Fruit fly (Drosophila melanogaster) whole organism, embryonic: ENCODE measurements around the gene ZIPIC.

Experiments
- Atf-2 ChIP-seq: fragments of 200-800 bp; sonication (Bioruptor generic); optimal IDR thresholded peaks from 2 replicates; lab custom pipeline; 2016; ENCODE audit warnings: missing biosample characterization, missing genetic modification characterization
- Atf6 ChIP-seq: fragments of 200-800 bp; sonication (Bioruptor generic); IDR thresholded peaks from 2 replicates; pipeline ENCODE4 v1.3.6; 2022; ENCODE audit warnings: missing biosample characterization, missing genetic modification characterization
- Bgb ChIP-seq: fragments of 200-800 bp; sonication (Bioruptor generic); IDR thresholded peaks from 2 replicates; pipeline ENCODE4 v1.3.6; 2022; ENCODE audit warnings: missing biosample characterization, missing genetic modification characterization; ENCODE audit not compliant: partially characterized antibody
- Blimp-1 ChIP-seq: fragments of 200-800 bp; sonication (Bioruptor generic); optimal IDR thresholded peaks from 3 replicates; lab custom pipeline; 2018; ENCODE audit warnings: missing biosample characterization, missing genetic modification characterization, mild to moderate bottlenecking, moderate library complexity, missing genetic modification reagents
- CG10267 ChIP-seq: fragments of 200-800 bp; sonication (Bioruptor generic); optimal IDR thresholded peaks from 2 replicates; lab custom pipeline; 2018; ENCODE audit warnings: missing biosample characterization, mild to moderate bottlenecking, missing genetic modification characterization, moderate library complexity
- CG11723 ChIP-seq: fragments of 200-800 bp; sonication (Bioruptor generic); optimal IDR thresholded peaks from 2 replicates; lab custom pipeline; 2017; ENCODE audit warnings: missing biosample characterization, mild to moderate bottlenecking, missing genetic modification characterization
- CG14860 ChIP-seq: fragments of 200-800 bp; sonication (Bioruptor generic); IDR thresholded peaks from 3 replicates; pipeline ENCODE4 v1.3.6; 2022; ENCODE audit warnings: missing biosample characterization, missing genetic modification characterization; ENCODE audit not compliant: partially characterized antibody
- CG15601 ChIP-seq: fragments of 200-800 bp; sonication (Bioruptor generic); optimal IDR thresholded peaks from 3 replicates; lab custom pipeline; 2019; ENCODE audit warnings: missing biosample characterization, mild to moderate bottlenecking, missing genetic modification characterization, moderate library complexity
- CG16863 ChIP-seq: fragments of 200-800 bp; sonication (Bioruptor generic); optimal IDR thresholded peaks from 3 replicates; lab custom pipeline; 2016; ENCODE audit warnings: missing biosample characterization, missing genetic modification characterization
- CG2875 ChIP-seq: fragments of 200-800 bp; sonication (Bioruptor generic); optimal IDR thresholded peaks from 2 replicates; lab custom pipeline; 2017; ENCODE audit warnings: missing biosample characterization, mild to moderate bottlenecking, missing genetic modification characterization, missing genetic modification reagents
- CG34224 ChIP-seq: fragments of 200-800 bp; sonication (Bioruptor generic); IDR thresholded peaks from 3 replicates; pipeline ENCODE4 v1.3.6; 2022; ENCODE audit warnings: missing biosample characterization, missing genetic modification characterization; ENCODE audit not compliant: partially characterized antibody
- CG4360 ChIP-seq: fragments of 200-800 bp; sonication (Bioruptor generic); IDR thresholded peaks from 2 replicates; pipeline ENCODE4 v1.3.6; 2022; ENCODE audit warnings: missing biosample characterization, missing genetic modification characterization
- CG4707 ChIP-seq: fragments of 200-800 bp; sonication (Bioruptor generic); optimal IDR thresholded peaks from 2 replicates; lab custom pipeline; 2018; ENCODE audit warnings: missing biosample characterization, mild to moderate bottlenecking, missing genetic modification characterization, moderate library complexity
- CG7372 ChIP-seq: fragments of 200-800 bp; sonication (Bioruptor generic); IDR thresholded peaks from 2 replicates; pipeline ENCODE4 v1.3.6; 2022; ENCODE audit warnings: missing biosample characterization, missing genetic modification characterization
- CG7786 ChIP-seq: fragments of 200-800 bp; sonication (Bioruptor generic); optimal IDR thresholded peaks from 2 replicates; lab custom pipeline; 2016; ENCODE audit warnings: missing biosample characterization, missing genetic modification characterization
- CG7839 ChIP-seq: fragments of 200-800 bp; sonication (Bioruptor generic); optimal IDR thresholded peaks from 3 replicates; lab custom pipeline; 2018; ENCODE audit warnings: missing biosample characterization, mild to moderate bottlenecking, missing genetic modification characterization, moderate library complexity
- CG7963 ChIP-seq: fragments of 200-800 bp; sonication (Bioruptor generic); IDR thresholded peaks from 3 replicates; pipeline ENCODE4 v1.3.6; 2022; ENCODE audit warnings: missing biosample characterization, missing genetic modification characterization; ENCODE audit not compliant: partially characterized antibody
- CG8290 ChIP-seq, 3 experiments: fragments of 200-800 bp; sonication (Bioruptor generic); optimal IDR thresholded peaks; 2 replicates each; lab custom pipeline; 2016 to 2019; ENCODE audit warnings: missing biosample characterization in 3 of 3, missing genetic modification characterization in 3 of 3, mild to moderate bottlenecking in 2 of 3, moderate library complexity in 1 of 3
- CG8924 ChIP-seq: fragments of 200-800 bp; optimal IDR thresholded peaks from 3 replicates; lab custom pipeline; 2019; ENCODE audit warnings: missing biosample characterization, mild to moderate bottlenecking, missing genetic modification characterization, moderate library complexity
- Dip3 ChIP-seq: fragments of 200-800 bp; sonication (Bioruptor generic); optimal IDR thresholded peaks from 3 replicates; lab custom pipeline; 2016; ENCODE audit warnings: missing biosample characterization, missing genetic modification characterization
- Hr78 ChIP-seq, 2 experiments: fragments of 200-800 bp in 1 of 2; fragments of >200 bp in 1 of 2; sonication (Bioruptor generic) in 1 of 2; optimal IDR thresholded peaks; 2 replicates each; lab custom pipeline; 2017 to 2019; ENCODE audit warnings: missing biosample characterization in 2 of 2, missing genetic modification characterization in 2 of 2, mild to moderate bottlenecking in 1 of 2, moderate library complexity in 1 of 2
- Lhr ChIP-seq: fragments of 200-800 bp; sonication (Bioruptor generic); optimal IDR thresholded peaks from 3 replicates; lab custom pipeline; 2017; ENCODE audit warnings: mild to moderate bottlenecking, missing biosample characterization, missing genetic modification reagents, missing genetic modification characterization
- MESR4 ChIP-seq: fragments of 200-800 bp; sonication (Bioruptor generic); optimal IDR thresholded peaks from 2 replicates; lab custom pipeline; 2018; ENCODE audit warnings: missing biosample characterization, mild to moderate bottlenecking, missing genetic modification characterization, moderate library complexity
- Pdp1 ChIP-seq, 2 experiments: fragments of 200-800 bp; sonication (Bioruptor generic); optimal IDR thresholded peaks; 3 replicates each; lab custom pipeline; 2016; ENCODE audit warnings: missing biosample characterization in 2 of 2, missing genetic modification characterization in 2 of 2, mild to moderate bottlenecking in 1 of 2, moderate library complexity in 1 of 2
- Sin3A ChIP-seq: fragments of >200 bp; optimal IDR thresholded peaks from 2 replicates; lab custom pipeline; 2018
- Sox102F ChIP-seq: fragments of 200-800 bp; sonication (Bioruptor generic); optimal IDR thresholded peaks from 2 replicates; lab custom pipeline; 2018; ENCODE audit warnings: missing biosample characterization, mild to moderate bottlenecking, missing genetic modification characterization, moderate library complexity
- amos ChIP-seq: fragments of 200-800 bp; sonication (Bioruptor generic); IDR thresholded peaks from 2 replicates; pipeline ENCODE4 v1.3.6; 2022; ENCODE audit warnings: missing biosample characterization, missing genetic modification characterization; ENCODE audit not compliant: partially characterized antibody
- chinmo ChIP-seq: fragments of 200-800 bp; sonication (Bioruptor generic); IDR thresholded peaks from 4 replicates; pipeline ENCODE4 v1.3.6; 2022; ENCODE audit warnings: missing biosample characterization, missing genetic modification characterization; ENCODE audit not compliant: partially characterized antibody
- croc ChIP-seq: fragments of 200-800 bp; sonication (Bioruptor generic); conservative IDR thresholded peaks from 3 replicates; pipeline ENCODE4 v1.3.6; 2022; ENCODE audit warnings: missing biosample characterization, missing genetic modification characterization
- ewg ChIP-seq: fragments of 200-800 bp; sonication (Bioruptor generic); optimal IDR thresholded peaks from 3 replicates; lab custom pipeline; 2017; ENCODE audit warnings: mild to moderate bottlenecking, missing biosample characterization, missing genetic modification reagents, missing genetic modification characterization
- fd64A ChIP-seq: fragments of 200-800 bp; sonication (Bioruptor generic); optimal IDR thresholded peaks from 3 replicates; lab custom pipeline; 2018; ENCODE audit warnings: missing biosample characterization, mild to moderate bottlenecking, missing genetic modification characterization
- fu2 ChIP-seq: fragments of 200-800 bp; sonication (Bioruptor generic); optimal IDR thresholded peaks from 2 replicates; lab custom pipeline; 2016; ENCODE audit warnings: missing biosample characterization, missing genetic modification characterization
- ham ChIP-seq: fragments of 200-800 bp; sonication (Bioruptor generic); IDR thresholded peaks from 2 replicates; pipeline ENCODE4 v1.3.6; 2022; ENCODE audit warnings: missing biosample characterization, missing genetic modification characterization
- ind ChIP-seq: fragments of 200-800 bp; sonication (Bioruptor generic); optimal IDR thresholded peaks from 3 replicates; lab custom pipeline; 2016; ENCODE audit warnings: missing biosample characterization, missing genetic modification characterization
- insv ChIP-seq, 2 experiments: fragments of 200-800 bp; sonication (Bioruptor generic); optimal IDR thresholded peaks; 3 replicates each; lab custom pipeline; 2016 to 2018; ENCODE audit warnings: missing biosample characterization in 2 of 2, missing genetic modification characterization in 2 of 2
- kay ChIP-seq: fragments of 200-800 bp; sonication (Bioruptor generic); optimal IDR thresholded peaks from 2 replicates; lab custom pipeline; 2016; ENCODE audit warnings: missing biosample characterization, missing genetic modification characterization
- mam ChIP-seq: fragments of 200-800 bp; sonication (Bioruptor generic); optimal IDR thresholded peaks from 3 replicates; lab custom pipeline; 2016; ENCODE audit warnings: missing biosample characterization, missing genetic modification characterization
- mirr ChIP-seq: fragments of 200-800 bp; sonication (Bioruptor generic); optimal IDR thresholded peaks from 3 replicates; lab custom pipeline; 2018; ENCODE audit warnings: missing biosample characterization, mild to moderate bottlenecking, missing genetic modification characterization
- pros ChIP-seq: fragments of 200-800 bp; sonication (Bioruptor generic); optimal IDR thresholded peaks from 3 replicates; lab custom pipeline; 2019; ENCODE audit warnings: missing biosample characterization, mild to moderate bottlenecking, missing genetic modification characterization, moderate library complexity
- pum ChIP-seq: fragments of 200-800 bp; sonication (Bioruptor generic); optimal IDR thresholded peaks from 2 replicates; lab custom pipeline; 2016; ENCODE audit warnings: missing biosample characterization, missing genetic modification characterization
- run ChIP-seq: fragments of 200-800 bp; sonication (Bioruptor generic); optimal IDR thresholded peaks from 3 replicates; lab custom pipeline; 2018; ENCODE audit warnings: missing biosample characterization, mild to moderate bottlenecking, missing genetic modification characterization
- sd ChIP-seq: fragments of 200-800 bp; sonication (Bioruptor generic); optimal IDR thresholded peaks from 3 replicates; lab custom pipeline; 2018; ENCODE audit warnings: missing biosample characterization, mild to moderate bottlenecking, missing genetic modification characterization, moderate library complexity
- sima ChIP-seq: fragments of 200-800 bp; sonication (Bioruptor generic); optimal IDR thresholded peaks from 2 replicates; lab custom pipeline; 2016; ENCODE audit warnings: missing biosample characterization, missing genetic modification characterization
- sob ChIP-seq: fragments of 200-800 bp; sonication (Bioruptor generic); IDR thresholded peaks from 2 replicates; pipeline ENCODE4 v1.3.6; 2022; ENCODE audit warnings: missing biosample characterization, missing genetic modification characterization
- trem ChIP-seq: fragments of 200-800 bp; optimal IDR thresholded peaks from 3 replicates; lab custom pipeline; 2019; ENCODE audit warnings: missing biosample characterization, mild to moderate bottlenecking, missing genetic modification characterization, moderate library complexity
- ttk ChIP-seq: fragments of 200-800 bp; sonication (Bioruptor generic); IDR thresholded peaks from 2 replicates; pipeline ENCODE4 v2.1.2; 2022; ENCODE audit warnings: missing biosample characterization, missing genetic modification characterization
- yki ChIP-seq: fragments of >200 bp; optimal IDR thresholded peaks from 3 replicates; lab custom pipeline; 2018

ZIPIC gene

DNA sequence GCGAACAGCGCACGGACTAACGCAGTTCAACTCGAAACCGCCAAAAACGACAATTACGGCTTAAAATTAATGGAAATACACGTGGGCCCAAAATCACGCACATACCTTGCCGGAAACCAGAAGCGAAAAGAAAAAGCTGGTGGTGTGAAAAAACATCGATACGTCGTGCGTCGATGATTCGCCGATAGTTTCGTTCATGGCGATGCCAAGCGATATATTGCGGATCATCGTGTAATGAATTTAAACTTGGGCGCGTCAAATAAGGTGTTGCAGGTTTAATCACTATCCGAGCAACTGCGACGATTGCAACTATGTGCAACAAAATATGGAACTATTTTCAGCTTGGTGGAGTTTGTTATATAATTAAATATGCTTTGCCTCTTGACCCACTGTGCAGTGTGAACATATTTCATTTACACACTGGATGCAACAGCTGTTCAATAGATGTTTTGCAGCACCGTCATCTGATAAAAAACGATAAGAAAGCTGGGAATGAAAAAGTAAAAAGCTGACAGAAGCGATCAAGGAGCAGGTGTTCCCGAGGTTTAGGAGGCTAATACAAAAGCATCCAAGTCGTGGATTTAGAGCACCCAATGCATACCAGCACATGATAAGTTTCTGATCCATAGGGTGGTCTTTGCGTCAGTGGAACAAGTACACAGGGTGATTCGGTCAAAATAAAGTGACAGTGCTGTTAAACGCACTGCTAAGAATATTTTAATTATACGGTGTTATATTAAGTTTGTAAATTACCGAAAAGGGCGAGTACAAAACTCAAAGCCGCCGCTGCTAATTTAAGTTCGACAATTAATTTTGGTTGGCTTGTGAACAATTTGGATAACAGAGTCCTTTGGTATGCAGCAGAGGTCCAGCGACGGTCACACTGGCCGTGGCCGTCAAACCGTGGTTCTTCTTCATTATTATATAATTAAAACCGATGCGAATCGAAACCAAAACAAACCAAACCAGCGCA, 9.6 kb upstream of the ZIPIC start, which contains the start of the genes RpL32 and CG7943 (continued):
- TF ChIP-seq amos (peak; percentile 100), insv (GFP tag; optimal IDR thresholded peaks at IDR 0.05; lab: Kevin White, UChicago) (peak in 1 of 2 experiments; percentile 74), ind (GFP tag; lab: Kevin White, UChicago) (peak; percentile 97), sima (GFP tag; lab: Kevin White, UChicago) (peak; percentile 97), kay (peak; percentile 75), mam (GFP tag; lab: Kevin White, UChicago) (peak; percentile 99), MESR4 (peak; percentile 93), CG10267 (tag; lab: Kevin White, UChicago) (peak; percentile 93), CG7786 (GFP tag; lab: Kevin White, UChicago) (peak; percentile 90), sob (GFP tag; lab: Robert Waterston, UW) (peak; percentile 97), Sox102F (GFP tag; lab: Kevin White, UChicago) (peak; percentile 78), CG7372 (GFP tag; lab: Robert Waterston, UW) (peak; percentile 94), CG4360 (GFP tag; lab: Robert Waterston, UW) (peak; percentile 67), CG8924 (tag; lab: Kevin White, UChicago) (peak; percentile 91), pros (GFP tag; lab: Kevin White, UChicago) (peak; percentile 54), Atf6 (GFP tag; lab: Robert Waterston, UW) (peak; percentile 96), yki (no peak), CG2875 (GFP tag; lab: Kevin White, UChicago) (peak; percentile 83), trem (peak; percentile 93), Lhr (GFP tag; lab: Kevin White, UChicago) (peak; percentile 64), sd (tag; lab: Kevin White, UChicago) (peak; percentile 74), Blimp-1 (GFP tag; lab: Kevin White, UChicago) (peak; percentile 88), Atf-2 (GFP tag; lab: Kevin White, UChicago) (peak; percentile 80), CG11723 (GFP tag; lab: Kevin White, UChicago) (peak; percentile 87), CG4707 (GFP tag; lab: Kevin White, UChicago) (peak; percentile 80), ewg (GFP tag; lab: Kevin White, UChicago) (peak; percentile 80), Sin3A (peak; percentile 98), mirr (GFP tag; lab: Kevin White, UChicago) (peak; percentile 95), Dip3 (GFP tag; lab: Kevin White, UChicago) (peak; percentile 97), ttk (peak; percentile 88), fu2 (peak; percentile 88), CG14860 (GFP tag; lab: Robert Waterston, UW) (peak; percentile 100), run (peak; percentile 87), CG34224 (peak; percentile 100), CG16863 (peak; percentile 86), CG15601 (peak; percentile 83), CG7963 (peak; percentile 100), CG8290 (GFP tag; optimal IDR thresholded peaks at IDR 0.05; lab: Kevin White, UChicago) (peak; percentile 91), CG8290 (tag; optimal IDR thresholded peaks at IDR 0.05; lab: Kevin White, UChicago) (peak in 1 of 2 experiments; percentile 95), ham (GFP tag; lab: Robert Waterston, UW) (peak; percentile 89), Hr78 (GFP tag; optimal IDR thresholded peaks at IDR 0.05; lab: Kevin White, UChicago) (no peak), CG7839 (tag; lab: Kevin White, UChicago) (peak; percentile 85), chinmo (peak; percentile 100), Bgb (GFP tag; lab: Robert Waterston, UW) (peak; percentile 100), pum (GFP tag; lab: Kevin White, UChicago) (peak; percentile 97), croc (GFP tag; lab: Robert Waterston, UW) (peak; percentile 87), fd64A (GFP tag; lab: Kevin White, UChicago) (peak; percentile 91), Pdp1 (GFP tag; optimal IDR thresholded peaks at IDR 0.05; lab: Kevin White, UChicago) (peak; percentile 98 to 99)
